Worm (Caenorhabditis elegans): Measurements from ENCODE around the gene F59B10.5.

The F59B10.5 gene

DNA sequence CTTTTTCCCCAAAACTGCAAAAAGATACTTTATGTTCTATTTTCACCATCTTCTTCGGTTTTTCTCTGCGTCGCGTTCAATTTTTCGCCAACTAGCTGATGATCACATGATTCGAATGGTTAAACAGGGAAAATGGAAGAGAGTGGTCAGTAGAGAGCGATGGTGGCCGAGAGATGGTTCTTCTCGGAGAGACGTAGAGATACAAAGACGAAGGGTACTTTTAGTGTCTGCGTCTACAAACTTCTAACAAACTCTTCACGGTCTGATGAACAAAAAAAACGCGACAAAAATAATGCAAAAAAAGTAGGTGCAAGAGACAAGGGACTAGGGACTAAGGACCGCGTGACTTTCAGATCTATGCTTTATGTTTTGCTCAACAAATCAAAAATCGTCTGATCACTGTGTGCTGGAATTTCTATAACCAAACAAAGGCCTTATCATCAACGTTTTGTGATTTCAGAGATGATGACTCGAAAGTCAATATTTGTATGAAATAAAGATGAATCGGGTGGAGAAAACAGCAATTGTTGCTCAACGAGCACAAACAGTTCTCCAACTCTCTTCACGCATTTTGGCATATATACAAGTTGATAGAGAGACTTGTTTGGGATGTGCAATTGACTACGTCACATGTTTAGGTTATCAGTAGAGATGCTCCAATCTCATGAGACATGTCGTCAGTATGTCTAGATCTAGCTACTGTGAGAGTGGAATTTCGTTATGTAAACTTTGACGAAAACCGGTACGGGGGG, 28.7 kb upstream of the F59B10.5 start (continued):
- TF ChIP-seq gmeb-2 (tag; optimal IDR thresholded peaks at IDR 0.05) (no peak), pqm-1 (tag; optimal IDR thresholded peaks at IDR 0.05) (no peak), ceh-31 (tag; optimal IDR thresholded peaks at IDR 0.05) (peak; percentile 75), pat-9 (tag; optimal IDR thresholded peaks at IDR 0.05) (no peak), ceh-30 (tag; optimal IDR thresholded peaks at IDR 0.05) (no peak), sox-4 (tag; optimal IDR thresholded peaks at IDR 0.05) (no peak), fax-1 (tag; optimal IDR thresholded peaks at IDR 0.05) (no peak), ref-2 (tag; optimal IDR thresholded peaks at IDR 0.05) (peak; percentile 67), K09A11.1 (tag; optimal IDR thresholded peaks at IDR 0.05; ENCODE audit: insufficient read depth) (no peak), sdc-2 (tag; optimal IDR thresholded peaks at IDR 0.05) (no peak), fkh-6 (tag; optimal IDR thresholded peaks at IDR 0.05) (no peak)

- TF ChIP-seq ceh-31 (tag; optimal IDR thresholded peaks at IDR 0.05) (no peak), fkh-10 (GFP tag; optimal IDR thresholded peaks at IDR 0.05) (no peak), dve-1 (tag; optimal IDR thresholded peaks at IDR 0.05) (no peak), sdc-2 (tag; optimal IDR thresholded peaks at IDR 0.05) (no peak), rnt-1 (tag; optimal IDR thresholded peaks at IDR 0.05) (no peak), lin-11 (tag; optimal IDR thresholded peaks at IDR 0.05) (no peak), gmeb-2 (tag; optimal IDR thresholded peaks at IDR 0.05) (no peak), ceh-6 (GFP tag; optimal IDR thresholded peaks at IDR 0.05) (no peak), pax-1 (tag; optimal IDR thresholded peaks at IDR 0.05) (no peak), ama-1 (optimal IDR thresholded peaks at IDR 0.05) (no peak), sox-2 (GFP tag; IDR thresholded peaks at IDR 0.05) (no peak), ceh-18 (tag; optimal IDR thresholded peaks at IDR 0.05) (no peak), lim-6 (tag; optimal IDR thresholded peaks at IDR 0.05) (no peak), ceh-2 (tag; optimal IDR thresholded peaks at IDR 0.05) (no peak), nhr-11 (tag; optimal IDR thresholded peaks at IDR 0.05) (no peak), unc-42 (tag; optimal IDR thresholded peaks at IDR 0.05) (no peak), che-1 (tag; optimal IDR thresholded peaks at IDR 0.05) (no peak), T23F11.4 (GFP tag; optimal IDR thresholded peaks at IDR 0.05) (no peak)
Measured at ce11 chrII:10550872-10551647, 27.6 kb upstream of the F59B10.5 start.

DNA sequence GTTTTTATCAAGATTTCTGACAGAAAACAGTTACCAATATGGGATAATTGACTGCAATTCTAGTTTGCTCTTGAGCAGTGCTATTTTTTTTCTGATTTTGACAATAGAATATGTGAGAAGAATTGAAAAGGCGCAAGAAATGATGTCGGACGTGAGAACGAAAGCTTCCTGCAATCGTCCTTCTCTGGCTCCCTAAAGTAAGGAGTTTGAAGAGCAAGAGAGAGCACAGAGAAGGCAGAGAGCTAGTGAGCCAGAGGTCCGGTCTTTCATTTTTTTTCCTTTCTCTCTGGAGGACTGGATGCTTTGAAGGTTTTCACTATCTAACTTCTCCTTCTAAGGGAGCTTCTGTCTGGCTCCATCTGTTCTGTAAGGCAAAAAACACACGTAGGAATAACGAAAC, 26.7 kb upstream of the F59B10.5 start:
- TF ChIP-seq hlh-13 (GFP tag; optimal IDR thresholded peaks at IDR 0.05) (no peak), elt-4 (tag; optimal IDR thresholded peaks at IDR 0.05) (no peak)

- peak; percentile 76 for TF ChIP-seq ets-4 (tag; optimal IDR thresholded peaks at IDR 0.05)
- TF ChIP-seq pros-1 (tag; optimal IDR thresholded peaks at IDR 0.05): peak; percentile 73
- TF ChIP-seq ttx-3 (tag; optimal IDR thresholded peaks at IDR 0.05): no peak
- TF ChIP-seq madf-2 (tag; optimal IDR thresholded peaks at IDR 0.05): peak; percentile 18
- no peak for TF ChIP-seq unc-86 (tag; optimal IDR thresholded peaks at IDR 0.05)
- TF ChIP-seq C38D4.7 (GFP tag; optimal IDR thresholded peaks at IDR 0.05): no peak
- no peak for TF ChIP-seq nhr-11 (tag; optimal IDR thresholded peaks at IDR 0.05)
- TF ChIP-seq unc-55 (GFP tag; optimal IDR thresholded peaks at IDR 0.05): peak; percentile 28
- TF ChIP-seq ceh-19 (GFP tag; optimal IDR thresholded peaks at IDR 0.05): no peak
- TF ChIP-seq ceh-31 (tag; optimal IDR thresholded peaks at IDR 0.05): peak; percentile 81
- TF ChIP-seq ceh-14 (tag; optimal IDR thresholded peaks at IDR 0.05): peak; percentile 61
- peak; percentile 94 for TF ChIP-seq nfya-1 (tag; optimal IDR thresholded peaks at IDR 0.05)
- TF ChIP-seq zip-5 (tag; optimal IDR thresholded peaks at IDR 0.05): no peak
- TF ChIP-seq nhr-232 (tag; optimal IDR thresholded peaks at IDR 0.05): no peak
- TF ChIP-seq pag-3 (tag; optimal IDR thresholded peaks at IDR 0.05; ENCODE audit: borderline replicate concordance): no peak
- TF ChIP-seq lim-6 (tag; optimal IDR thresholded peaks at IDR 0.05): no peak
- TF ChIP-seq Y22D7AL.16 (tag; optimal IDR thresholded peaks at IDR 0.05): no peak
- peak; percentile 30 for TF ChIP-seq sdc-2 (tag; optimal IDR thresholded peaks at IDR 0.05)
- peak; percentile 42 for TF ChIP-seq pha-2 (tag; optimal IDR thresholded peaks at IDR 0.05)
- peak; percentile 32 for TF ChIP-seq pqm-1 (tag; optimal IDR thresholded peaks at IDR 0.05)
- no peak for TF ChIP-seq ceh-22 (tag; optimal IDR thresholded peaks at IDR 0.05)
- TF ChIP-seq ceh-6 (GFP tag; optimal IDR thresholded peaks at IDR 0.05): no peak
Measured at ce11 chrII:10548778-10549671, 25.5 kb upstream of the F59B10.5 start.
